Worm (Caenorhabditis elegans): ENCODE data around the gene F02A9.7.

The F02A9.7 gene

DNA sequence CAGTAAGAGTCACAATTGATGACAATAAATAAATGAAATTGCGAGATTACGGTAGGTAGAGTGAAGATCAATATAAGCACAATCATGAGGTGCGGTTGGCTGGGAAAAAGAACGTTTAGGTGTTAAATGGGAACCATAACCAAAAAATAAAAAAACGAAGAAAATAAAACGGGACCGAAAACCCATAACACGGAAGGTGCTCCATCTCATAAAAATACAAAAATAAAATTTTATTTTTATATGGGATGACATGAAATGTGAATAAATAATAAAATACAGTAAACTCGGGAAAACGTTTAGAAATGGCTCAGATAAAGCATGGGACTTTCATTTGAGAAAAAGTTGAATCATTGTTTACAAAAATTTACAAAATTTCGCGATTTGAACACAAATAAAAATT is at the start of gene F02A9.7:
Gene F02A9.7, minus strand, starts transcription at position 101 of the 400 bp plus-strand sequence.
- TF ChIP-seq mls-2 (tag; optimal IDR thresholded peaks at IDR 0.05) (no peak), nhr-2 (tag; optimal IDR thresholded peaks at IDR 0.05) (no peak), nhr-237 (tag; optimal IDR thresholded peaks at IDR 0.05) (no peak), flh-1 (GFP tag; optimal IDR thresholded peaks at IDR 0.05) (no peak), M03D4.4 (tag; optimal IDR thresholded peaks at IDR 0.05) (no peak), ceh-39 (tag; optimal IDR thresholded peaks at IDR 0.05) (no peak), mab-5 (tag; optimal IDR thresholded peaks at IDR 0.05) (no peak), mep-1 (tag; optimal IDR thresholded peaks at IDR 0.05) (no peak), ceh-43 (GFP tag; optimal IDR thresholded peaks at IDR 0.05) (no peak), sptf-1 (tag; optimal IDR thresholded peaks at IDR 0.05) (no peak), unc-39 (tag; optimal IDR thresholded peaks at IDR 0.05) (no peak), hlh-1 (tag; optimal IDR thresholded peaks at IDR 0.05) (no peak), ceh-83 (GFP tag; optimal IDR thresholded peaks at IDR 0.05) (no peak)

DNA sequence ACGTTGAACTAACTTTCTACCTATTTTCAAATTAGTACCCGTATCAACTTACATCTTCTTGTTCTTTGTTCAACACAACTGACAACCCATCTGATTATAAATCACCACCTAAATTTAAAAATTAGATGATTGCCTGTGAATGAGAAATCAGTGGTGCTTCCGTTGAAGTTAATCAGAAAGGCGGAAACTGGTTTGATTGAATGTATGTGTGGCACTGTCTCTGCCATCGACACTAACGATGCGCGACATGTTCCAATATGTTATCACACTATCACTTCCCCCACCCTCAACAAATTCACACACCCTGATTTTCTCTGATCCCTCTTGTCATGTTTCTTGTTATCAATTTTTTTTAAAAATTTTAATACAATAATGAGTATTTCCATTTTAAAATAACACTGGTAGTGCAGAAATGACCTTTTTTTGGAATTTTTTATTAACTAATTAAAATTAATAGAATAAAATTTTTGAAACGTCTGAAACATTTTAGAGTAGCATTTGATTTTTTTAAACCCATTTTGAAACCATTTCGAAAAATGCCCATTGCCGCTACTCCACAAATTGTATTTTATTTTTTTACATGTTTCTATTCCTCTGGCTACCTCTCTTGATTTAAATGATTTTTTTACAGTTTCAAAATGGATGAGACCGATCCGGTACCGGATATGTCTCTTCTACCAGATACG is 43.6 kb upstream of the F02A9.7 start, which contains the start of gene ced-11:
Gene ced-11, plus strand, starts transcription at position 636 of the 686 bp plus-strand sequence.
- no peak for TF ChIP-seq nhr-12 (tag; optimal IDR thresholded peaks at IDR 0.05)
- TF ChIP-seq nhr-2 (tag; optimal IDR thresholded peaks at IDR 0.05), result no peak
- no peak for TF ChIP-seq ceh-39 (tag; optimal IDR thresholded peaks at IDR 0.05)
- TF ChIP-seq bed-3 (GFP tag; optimal IDR thresholded peaks at IDR 0.05), result no peak
- no peak for TF ChIP-seq elt-1 (tag; optimal IDR thresholded peaks at IDR 0.05; ENCODE audit: borderline replicate concordance, insufficient read depth)

- TF ChIP-seq tbx-8 (GFP tag; optimal IDR thresholded peaks at IDR 0.05) (no peak), sptf-1 (tag; optimal IDR thresholded peaks at IDR 0.05) (no peak), hlh-1 (tag; optimal IDR thresholded peaks at IDR 0.05) (peak; percentile 74), pha-4 (tag; optimal IDR thresholded peaks at IDR 0.05) (no peak), ceh-43 (GFP tag; optimal IDR thresholded peaks at IDR 0.05) (no peak), ceh-39 (tag; optimal IDR thresholded peaks at IDR 0.05) (no peak), nhr-237 (tag; optimal IDR thresholded peaks at IDR 0.05) (no peak), ces-1 (GFP tag; optimal IDR thresholded peaks at IDR 0.05) (no peak), blmp-1 (tag; optimal IDR thresholded peaks at IDR 0.05) (no peak), elt-3 (tag; optimal IDR thresholded peaks at IDR 0.05) (no peak), mab-5 (tag; optimal IDR thresholded peaks at IDR 0.05) (no peak), lsy-2 (tag; optimal IDR thresholded peaks at IDR 0.05) (no peak), cnd-1 (tag; optimal IDR thresholded peaks at IDR 0.05) (peak; percentile 25), lin-13 (tag; optimal IDR thresholded peaks at IDR 0.05) (no peak)
Observed at ce11 chrIII:9118314-9118850, 42.9 kb upstream of the F02A9.7 start, which contains the start of gene grl-11. TSS of gene grl-11 (minus strand) at chrIII:9118364.

ce11 chrIII:9115745-9116144 is 40.3 kb upstream of the F02A9.7 start:
- TF ChIP-seq elt-1 (tag; optimal IDR thresholded peaks at IDR 0.05; ENCODE audit: borderline replicate concordance, insufficient read depth), result no peak
- no peak for TF ChIP-seq nhr-12 (tag; optimal IDR thresholded peaks at IDR 0.05)
- TF ChIP-seq elt-3 (tag; optimal IDR thresholded peaks at IDR 0.05), result no peak
- TF ChIP-seq ceh-43 (GFP tag; optimal IDR thresholded peaks at IDR 0.05), result no peak
- TF ChIP-seq lsy-2 (tag; optimal IDR thresholded peaks at IDR 0.05), result no peak
- no peak for TF ChIP-seq nhr-237 (tag; optimal IDR thresholded peaks at IDR 0.05)
- TF ChIP-seq unc-39 (tag; optimal IDR thresholded peaks at IDR 0.05), result no peak
- TF ChIP-seq unc-62 (GFP tag; optimal IDR thresholded peaks at IDR 0.05), result no peak
- no peak for TF ChIP-seq cnd-1 (tag; optimal IDR thresholded peaks at IDR 0.05)
- TF ChIP-seq nhr-2 (tag; optimal IDR thresholded peaks at IDR 0.05), result no peak
- no peak for TF ChIP-seq hlh-1 (tag; optimal IDR thresholded peaks at IDR 0.05)
- no peak for TF ChIP-seq ces-1 (GFP tag; optimal IDR thresholded peaks at IDR 0.05)
- no peak for TF ChIP-seq ham-2 (GFP tag; optimal IDR thresholded peaks at IDR 0.05)
- TF ChIP-seq ceh-83 (GFP tag; optimal IDR thresholded peaks at IDR 0.05), result no peak
- no peak for TF ChIP-seq drap-1 (GFP tag; optimal IDR thresholded peaks at IDR 0.05)
- no peak for TF ChIP-seq nhr-28 (tag; optimal IDR thresholded peaks at IDR 0.05)
- no peak for TF ChIP-seq ceh-39 (tag; optimal IDR thresholded peaks at IDR 0.05)
- no peak for TF ChIP-seq mls-2 (tag; optimal IDR thresholded peaks at IDR 0.05)
- TF ChIP-seq mep-1 (tag; optimal IDR thresholded peaks at IDR 0.05), result no peak
- no peak for TF ChIP-seq pha-4 (tag; optimal IDR thresholded peaks at IDR 0.05)

ce11 chrIII:9114649-9115048 is 39.2 kb upstream of the F02A9.7 start, which contains the start of gene ZK512.1:
TSS of gene ZK512.1 (plus strand) at chrIII:9114949.
- TF ChIP-seq ham-2 (GFP tag; optimal IDR thresholded peaks at IDR 0.05), result peak; percentile 32
- TF ChIP-seq nhr-12 (tag; optimal IDR thresholded peaks at IDR 0.05), result no peak
- no peak for TF ChIP-seq flh-1 (GFP tag; optimal IDR thresholded peaks at IDR 0.05)
- no peak for TF ChIP-seq ztf-11 (tag; optimal IDR thresholded peaks at IDR 0.05)
- peak; percentile 4 for TF ChIP-seq cnd-1 (tag; optimal IDR thresholded peaks at IDR 0.05)
- no peak for TF ChIP-seq elt-3 (tag; optimal IDR thresholded peaks at IDR 0.05)
- no peak for TF ChIP-seq mab-5 (tag; optimal IDR thresholded peaks at IDR 0.05)
- peak; percentile 24 for TF ChIP-seq pha-4 (tag; optimal IDR thresholded peaks at IDR 0.05)
- TF ChIP-seq snpc-4 (tag; optimal IDR thresholded peaks at IDR 0.05), result no peak
- no peak for TF ChIP-seq nhr-76 (tag; optimal IDR thresholded peaks at IDR 0.05)

Data from whole organism, mixed stage, embryonic.